Worm (Caenorhabditis elegans) whole organism, mixed stage, embryonic: ENCODE measurements around the gene F35H10.10.

Source experiments
- M03D4.4 ChIP-seq: sonication (generic microtip); optimal IDR thresholded peaks from 2 replicates; lab custom pipeline; 2017; ENCODE audit warnings: mild to moderate bottlenecking, missing genetic modification characterization, missing compliant biosample characterization
- bed-3 ChIP-seq: fragments of 200-800 bp; sonication (Bioruptor generic); optimal IDR thresholded peaks from 3 replicates; lab custom pipeline; 2018; ENCODE audit warnings: mild to moderate bottlenecking, missing genetic modification characterization, moderate library complexity, missing compliant biosample characterization
- blmp-1 ChIP-seq: fragments of 150-350 bp; optimal IDR thresholded peaks from 2 replicates; lab custom pipeline; 2014; ENCODE audit warnings: missing biosample characterization, missing genetic modification characterization
- ceh-39 ChIP-seq: fragments of 150-350 bp; optimal IDR thresholded peaks from 2 replicates; lab custom pipeline; 2014; ENCODE audit warnings: missing biosample characterization, missing genetic modification characterization
- ceh-43 ChIP-seq: fragments of 200-800 bp; sonication (Bioruptor generic); optimal IDR thresholded peaks from 2 replicates; lab custom pipeline; 2018; ENCODE audit warnings: mild to moderate bottlenecking, missing genetic modification characterization, moderate library complexity, missing compliant biosample characterization
- ceh-83 ChIP-seq: fragments of 200-800 bp; sonication (Bioruptor generic); optimal IDR thresholded peaks from 2 replicates; lab custom pipeline; 2018; ENCODE audit warnings: mild to moderate bottlenecking, missing genetic modification characterization, missing compliant biosample characterization
- ces-1 ChIP-seq: fragments of 150-350 bp; optimal IDR thresholded peaks from 2 replicates; lab custom pipeline; 2014; ENCODE audit warnings: missing biosample characterization, missing genetic modification reagents, missing genetic modification characterization
- drap-1 ChIP-seq: fragments of 200-800 bp; sonication (Bioruptor generic); optimal IDR thresholded peaks from 3 replicates; lab custom pipeline; 2018; ENCODE audit warnings: mild to moderate bottlenecking, missing genetic modification characterization, missing compliant biosample characterization
- elt-1 ChIP-seq: sonication (generic microtip); optimal IDR thresholded peaks from 2 replicates; lab custom pipeline; 2017; ENCODE audit warnings: missing genetic modification characterization, mild to moderate bottlenecking, missing compliant biosample characterization, antibody characterized with exemption, moderate library complexity, borderline replicate concordance; ENCODE audit not compliant: insufficient read depth
- elt-3 ChIP-seq: fragments of 150-350 bp; optimal IDR thresholded peaks from 2 replicates; lab custom pipeline; 2014; ENCODE audit warnings: missing biosample characterization, missing genetic modification characterization
- flh-1 ChIP-seq: fragments of 200-800 bp; sonication (Bioruptor generic); optimal IDR thresholded peaks from 2 replicates; lab custom pipeline; 2018; ENCODE audit warnings: mild to moderate bottlenecking, missing genetic modification characterization, moderate library complexity, missing compliant biosample characterization
- hlh-1 ChIP-seq: fragments of 150-350 bp; optimal IDR thresholded peaks from 2 replicates; lab custom pipeline; 2014; ENCODE audit warnings: missing biosample characterization, missing genetic modification reagents, missing genetic modification characterization
- lin-13 ChIP-seq: fragments of 150-350 bp; optimal IDR thresholded peaks from 2 replicates; lab custom pipeline; 2014; ENCODE audit warnings: missing biosample characterization, missing genetic modification characterization
- lin-32 ChIP-seq: fragments of 200-800 bp; sonication (Bioruptor generic); optimal IDR thresholded peaks from 2 replicates; lab custom pipeline; 2018; ENCODE audit warnings: mild to moderate bottlenecking, missing genetic modification characterization, missing compliant biosample characterization
- mab-5 ChIP-seq: fragments of 150-350 bp; optimal IDR thresholded peaks from 2 replicates; lab custom pipeline; 2014; ENCODE audit warnings: missing biosample characterization, missing genetic modification characterization
- mep-1 ChIP-seq: fragments of 150-350 bp; optimal IDR thresholded peaks from 2 replicates; lab custom pipeline; 2017; ENCODE audit warnings: missing biosample characterization, missing genetic modification reagents, missing genetic modification characterization, inconsistent platforms
- mls-2 ChIP-seq: sonication (generic microtip); optimal IDR thresholded peaks from 2 replicates; lab custom pipeline; 2016; ENCODE audit warnings: mild to moderate bottlenecking, missing genetic modification characterization, moderate library complexity, missing compliant biosample characterization
- nhr-12 ChIP-seq: fragments of 150-350 bp; optimal IDR thresholded peaks from 2 replicates; lab custom pipeline; 2014; ENCODE audit warnings: missing biosample characterization, missing genetic modification characterization
- nhr-237 ChIP-seq: fragments of 150-350 bp; optimal IDR thresholded peaks from 2 replicates; lab custom pipeline; 2014; ENCODE audit warnings: missing biosample characterization, missing genetic modification characterization
- nhr-76 ChIP-seq: sonication (generic microtip); optimal IDR thresholded peaks from 2 replicates; lab custom pipeline; 2017; ENCODE audit warnings: missing biosample characterization, missing genetic modification characterization
- pha-4 ChIP-seq: fragments of 150-350 bp; optimal IDR thresholded peaks from 2 replicates; lab custom pipeline; 2018; ENCODE audit warnings: missing biosample characterization, missing genetic modification reagents, missing genetic modification characterization
- sem-2 ChIP-seq: fragments of 200-800 bp; sonication (Bioruptor generic); optimal IDR thresholded peaks from 2 replicates; lab custom pipeline; 2018; ENCODE audit warnings: mild to moderate bottlenecking, missing genetic modification characterization, missing compliant biosample characterization
- sptf-1 ChIP-seq: sonication (generic microtip); optimal IDR thresholded peaks from 2 replicates; lab custom pipeline; 2017; ENCODE audit warnings: mild to moderate bottlenecking, missing genetic modification characterization, moderate library complexity, missing compliant biosample characterization
- tbx-8 ChIP-seq: fragments of 200-800 bp; sonication (Bioruptor generic); optimal IDR thresholded peaks from 2 replicates; lab custom pipeline; 2018; ENCODE audit warnings: mild to moderate bottlenecking, missing genetic modification characterization, moderate library complexity, missing compliant biosample characterization
- unc-120 ChIP-seq: sonication (generic microtip); optimal IDR thresholded peaks from 2 replicates; lab custom pipeline; 2017; ENCODE audit warnings: missing genetic modification characterization, missing compliant biosample characterization; ENCODE audit not compliant: poor library complexity, severe bottlenecking
- unc-39 ChIP-seq: fragments of 150-350 bp; optimal IDR thresholded peaks from 2 replicates; lab custom pipeline; 2014; ENCODE audit warnings: missing biosample characterization, missing genetic modification characterization
- unc-62 ChIP-seq: fragments of 150-350 bp; optimal IDR thresholded peaks from 2 replicates; lab custom pipeline; 2014; ENCODE audit warnings: missing biosample characterization, missing genetic modification reagents, missing genetic modification characterization
- zip-8 ChIP-seq: fragments of 150-350 bp; optimal IDR thresholded peaks from 2 replicates; lab custom pipeline; 2014; ENCODE audit warnings: missing biosample characterization, missing genetic modification characterization

The F35H10.10 gene

DNA sequence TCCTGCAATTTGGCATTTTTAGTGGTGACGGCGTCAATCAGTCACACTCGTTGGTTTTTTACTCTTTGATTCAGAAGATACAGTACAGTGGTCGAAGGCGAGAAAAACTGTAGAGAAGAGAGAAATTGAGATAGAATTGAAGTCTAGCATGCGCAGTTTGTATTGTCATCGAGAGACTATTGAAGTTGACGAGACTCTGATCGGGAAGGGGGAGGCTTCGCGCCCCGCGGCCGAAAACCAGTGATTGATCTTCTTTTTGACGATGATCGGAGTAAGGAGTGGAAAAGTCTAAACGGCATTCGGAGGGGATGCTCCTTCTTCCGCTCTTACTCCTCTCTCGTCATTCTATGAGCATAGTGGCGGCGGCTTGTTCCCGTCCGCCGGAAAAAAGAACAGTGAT is 10.8 kb downstream of the F35H10.10 start:
- peak; percentile 7 for TF ChIP-seq nhr-237
- TF ChIP-seq unc-39 (tag; lab: Kevin White, UChicago): no peak

- TF ChIP-seq M03D4.4 (tag; lab: Kevin White, UChicago) (no peak), nhr-76 (tag; lab: Kevin White, UChicago) (no peak)
- TF ChIP-seq, all 35 proteins: peak for 0
Observed at ce11 chrIV:8300468-8300867, 12.3 kb downstream of the F35H10.10 start, which contains the start of gene F35H10.5. F35H10.5 (plus strand) TSS chrIV:8300768.

DNA sequence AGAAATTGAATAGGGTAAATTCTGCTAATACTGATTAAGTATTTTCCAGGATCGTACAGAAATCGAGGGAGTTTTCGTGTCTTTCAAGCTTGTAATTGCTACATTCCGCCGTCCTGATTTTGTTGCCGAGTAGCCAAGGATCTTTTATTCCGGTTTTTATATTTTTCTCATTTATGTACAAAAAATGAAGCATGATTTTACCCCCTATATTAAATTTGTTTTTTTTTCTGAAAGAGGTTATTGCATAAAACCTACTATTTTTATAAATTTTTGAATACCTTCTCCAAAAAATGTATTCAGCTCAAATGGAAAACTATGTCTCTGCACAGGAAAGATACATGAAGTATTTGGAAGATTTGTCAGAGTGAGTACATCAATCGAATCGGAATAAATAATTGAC is 13.1 kb downstream of the F35H10.10 start, which contains the start of gene F35H10.6:
TSS of gene F35H10.6 (plus strand) at position 301 of the 400 bp plus-strand sequence.
- no peak for TF ChIP-seq ceh-39 (tag; lab: Kevin White, UChicago)
- TF ChIP-seq unc-120: no peak
- no peak for TF ChIP-seq unc-62 (GFP tag; lab: Kevin White, UChicago)
- TF ChIP-seq zip-8 (tag; lab: Kevin White, UChicago): no peak
- no peak for TF ChIP-seq unc-39 (tag; lab: Kevin White, UChicago)
- no peak for TF ChIP-seq lin-13 (tag; lab: Kevin White, UChicago)
- TF ChIP-seq lin-32 (GFP tag; lab: Kevin White, UChicago): no peak
- no peak for TF ChIP-seq ceh-83 (GFP tag; lab: Kevin White, UChicago)
- no peak for TF ChIP-seq bed-3 (GFP tag; lab: Kevin White, UChicago)
- no peak for TF ChIP-seq elt-1 (tag; lab: Kevin White, UChicago)
- TF ChIP-seq blmp-1 (tag; lab: Kevin White, UChicago): no peak
- TF ChIP-seq tbx-8 (GFP tag; lab: Kevin White, UChicago): no peak
- TF ChIP-seq pha-4 (tag; lab: Kevin White, UChicago): no peak
- TF ChIP-seq nhr-76 (tag; lab: Kevin White, UChicago): no peak
- TF ChIP-seq drap-1 (GFP tag; lab: Kevin White, UChicago): no peak
- no peak for TF ChIP-seq ces-1

DNA sequence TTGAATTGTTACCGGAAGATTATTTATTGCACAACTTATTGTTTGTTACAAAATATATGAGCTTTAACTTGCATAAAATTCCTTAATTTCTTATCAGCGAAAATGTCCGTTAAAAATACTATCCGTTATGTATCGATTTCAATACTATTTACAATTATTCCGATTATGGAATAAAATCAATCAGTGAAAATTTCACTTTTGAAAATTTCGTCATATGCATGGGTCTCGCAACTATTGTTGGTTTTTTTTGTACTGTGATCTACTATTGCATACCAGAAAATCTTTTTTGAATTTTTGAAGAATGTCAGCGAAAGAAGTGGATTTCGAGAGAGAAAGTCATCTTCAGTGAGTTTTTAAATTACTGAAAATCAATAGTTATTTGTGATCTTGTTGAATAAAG is 15.6 kb downstream of the F35H10.10 start, which contains the start of gene nprl-3:
TSS of gene nprl-3 (plus strand) at position 301 of the 400 bp plus-strand sequence.
- no peak for TF ChIP-seq lin-13 (tag; lab: Kevin White, UChicago)
- no peak for TF ChIP-seq ces-1
- TF ChIP-seq unc-120: no peak
- TF ChIP-seq elt-3 (tag; lab: Kevin White, UChicago): no peak
- no peak for TF ChIP-seq nhr-12 (tag; lab: Kevin White, UChicago)
- TF ChIP-seq ceh-83 (GFP tag; lab: Kevin White, UChicago): no peak
- no peak for TF ChIP-seq ceh-43
- no peak for TF ChIP-seq unc-39 (tag; lab: Kevin White, UChicago)
- no peak for TF ChIP-seq ceh-39 (tag; lab: Kevin White, UChicago)
- TF ChIP-seq sptf-1 (tag; lab: Kevin White, UChicago): no peak
- TF ChIP-seq sem-2: no peak
- no peak for TF ChIP-seq blmp-1 (tag; lab: Kevin White, UChicago)
- no peak for TF ChIP-seq bed-3 (GFP tag; lab: Kevin White, UChicago)

DNA sequence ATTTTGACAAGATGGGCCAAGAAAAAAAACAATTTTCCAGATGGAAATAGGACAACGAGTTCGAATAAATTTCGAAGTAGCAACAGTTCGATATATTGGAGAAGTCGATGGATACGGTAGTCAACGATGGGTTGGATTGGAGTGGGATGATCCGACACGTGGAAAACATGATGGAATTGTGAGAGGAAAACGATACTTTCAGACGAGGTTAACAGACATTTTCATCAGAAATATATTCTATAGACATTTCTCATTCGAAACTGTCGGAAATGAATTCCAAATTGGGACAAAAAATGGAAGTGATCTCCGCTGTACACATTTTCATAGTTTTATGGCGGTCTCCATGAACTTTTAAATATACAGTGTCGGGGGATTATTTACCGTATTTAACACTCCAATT is 18.1 kb downstream of the F35H10.10 start, which contains the start of gene tbce-1:
TSS of gene tbce-1 (plus strand) at position 41 of the 400 bp plus-strand sequence.
- TF ChIP-seq ceh-43: no peak
- no peak for TF ChIP-seq ces-1
- no peak for TF ChIP-seq mab-5 (tag; lab: Kevin White, UChicago)
- no peak for TF ChIP-seq bed-3 (GFP tag; lab: Kevin White, UChicago)
- no peak for TF ChIP-seq ceh-83 (GFP tag; lab: Kevin White, UChicago)
- TF ChIP-seq drap-1 (GFP tag; lab: Kevin White, UChicago): no peak
- TF ChIP-seq elt-3 (tag; lab: Kevin White, UChicago): no peak
- TF ChIP-seq flh-1: no peak
- TF ChIP-seq unc-120: no peak
- no peak for TF ChIP-seq M03D4.4 (tag; lab: Kevin White, UChicago)
- TF ChIP-seq pha-4 (tag; lab: Kevin White, UChicago): no peak
- no peak for TF ChIP-seq nhr-12 (tag; lab: Kevin White, UChicago)
- TF ChIP-seq tbx-8 (GFP tag; lab: Kevin White, UChicago): no peak
- no peak for TF ChIP-seq mep-1 (tag; lab: Kevin White, UChicago)
- no peak for TF ChIP-seq elt-1 (tag; lab: Kevin White, UChicago)
- TF ChIP-seq unc-62 (GFP tag; lab: Kevin White, UChicago): no peak
- no peak for TF ChIP-seq mls-2 (tag; lab: Kevin White, UChicago)

- no peak for TF ChIP-seq lin-32 (GFP tag; lab: Kevin White, UChicago)
- no peak for TF ChIP-seq hlh-1
Observed at ce11 chrIV:8291232-8291631, 21.5 kb downstream of the F35H10.10 start, which contains the start of gene K07H8.2. K07H8.2 (plus strand) TSS chrIV:8291532.
